Fruit fly (Drosophila melanogaster) whole organism, embryonic: ENCODE measurements around the gene CG15044.

ENCODE experiments used
- Atf-2 ChIP-seq: fragments of 200-800 bp; sonication (Bioruptor generic); optimal IDR thresholded peaks from 2 replicates; lab custom pipeline; 2016; ENCODE audit warnings: missing biosample characterization, missing genetic modification characterization
- BtbVII ChIP-seq: fragments of 200-800 bp; sonication (Bioruptor generic); optimal IDR thresholded peaks from 3 replicates; lab custom pipeline; 2017; ENCODE audit warnings: missing biosample characterization, mild to moderate bottlenecking, missing genetic modification characterization
- C15 ChIP-seq: fragments of 200-800 bp; sonication (Bioruptor generic); IDR thresholded peaks from 3 replicates; pipeline ENCODE4 v1.3.6; 2022; ENCODE audit warnings: missing biosample characterization, missing genetic modification characterization
- CG10431 ChIP-seq: fragments of 200-800 bp; sonication (Bioruptor generic); optimal IDR thresholded peaks from 3 replicates; lab custom pipeline; 2018; ENCODE audit warnings: missing biosample characterization, mild to moderate bottlenecking, missing genetic modification characterization
- CG11696 ChIP-seq: fragments of 200-800 bp; sonication (Bioruptor generic); IDR thresholded peaks from 2 replicates; pipeline ENCODE4 v1.3.6; 2022; ENCODE audit warnings: missing biosample characterization, missing genetic modification characterization
- CG13894 ChIP-seq: fragments of 200-800 bp; sonication (Bioruptor generic); optimal IDR thresholded peaks from 3 replicates; lab custom pipeline; 2018; ENCODE audit warnings: missing biosample characterization, mild to moderate bottlenecking, missing genetic modification characterization, moderate library complexity
- CG14441 ChIP-seq: fragments of 200-800 bp; sonication (Bioruptor generic); IDR thresholded peaks from 2 replicates; pipeline ENCODE4 v1.3.6; 2022; ENCODE audit warnings: missing biosample characterization, missing genetic modification characterization
- CG1529 ChIP-seq: fragments of 200-800 bp; sonication (Bioruptor generic); optimal IDR thresholded peaks from 3 replicates; lab custom pipeline; 2018; ENCODE audit warnings: missing biosample characterization, missing genetic modification characterization
- CG15601 ChIP-seq: fragments of 200-800 bp; sonication (Bioruptor generic); optimal IDR thresholded peaks from 3 replicates; lab custom pipeline; 2019; ENCODE audit warnings: missing biosample characterization, mild to moderate bottlenecking, missing genetic modification characterization, moderate library complexity
- CG17328 ChIP-seq: fragments of 200-800 bp; sonication (Bioruptor generic); IDR thresholded peaks from 2 replicates; pipeline ENCODE4 v1.3.6; 2022; ENCODE audit warnings: missing biosample characterization, missing genetic modification characterization
- CG17359 ChIP-seq: fragments of 200-800 bp; sonication (Bioruptor generic); optimal IDR thresholded peaks from 3 replicates; lab custom pipeline; 2018; ENCODE audit warnings: missing biosample characterization, mild to moderate bottlenecking, missing genetic modification characterization, moderate library complexity
- CG17385 ChIP-seq: fragments of 200-800 bp; sonication (Bioruptor generic); optimal IDR thresholded peaks from 3 replicates; lab custom pipeline; 2018; ENCODE audit warnings: missing biosample characterization, mild to moderate bottlenecking, missing genetic modification characterization
- CG17912 ChIP-seq: fragments of 200-800 bp; sonication (Bioruptor generic); optimal IDR thresholded peaks from 2 replicates; lab custom pipeline; 2018; ENCODE audit warnings: missing biosample characterization, mild to moderate bottlenecking, missing genetic modification characterization
- CG18262 ChIP-seq: fragments of 200-800 bp; optimal IDR thresholded peaks from 3 replicates; lab custom pipeline; 2019; ENCODE audit warnings: missing biosample characterization, mild to moderate bottlenecking, missing genetic modification characterization, moderate library complexity
- CG2120 ChIP-seq: fragments of 200-800 bp; sonication (Bioruptor generic); optimal IDR thresholded peaks from 3 replicates; lab custom pipeline; 2016; ENCODE audit warnings: missing biosample characterization, missing genetic modification characterization
- CG2875 ChIP-seq: fragments of 200-800 bp; sonication (Bioruptor generic); optimal IDR thresholded peaks from 2 replicates; lab custom pipeline; 2017; ENCODE audit warnings: missing biosample characterization, mild to moderate bottlenecking, missing genetic modification characterization, missing genetic modification reagents
- CG4328 ChIP-seq: fragments of 200-800 bp; sonication (Bioruptor generic); optimal IDR thresholded peaks from 3 replicates; lab custom pipeline; 2017; ENCODE audit warnings: missing biosample characterization, missing genetic modification reagents, missing genetic modification characterization
- CG4424 ChIP-seq: fragments of 200-800 bp; sonication (Bioruptor generic); optimal IDR thresholded peaks from 3 replicates; lab custom pipeline; 2016; ENCODE audit warnings: missing biosample characterization, missing genetic modification characterization
- CG4820 ChIP-seq: fragments of 200-800 bp; sonication (Bioruptor generic); optimal IDR thresholded peaks from 3 replicates; lab custom pipeline; 2016; ENCODE audit warnings: missing biosample characterization, missing genetic modification characterization
- CG6813 ChIP-seq: fragments of 200-800 bp; sonication (Bioruptor generic); optimal IDR thresholded peaks from 2 replicates; lab custom pipeline; 2017; ENCODE audit warnings: missing biosample characterization, missing genetic modification characterization, mild to moderate bottlenecking, moderate library complexity, missing genetic modification reagents
- CG7839 ChIP-seq: fragments of 200-800 bp; sonication (Bioruptor generic); optimal IDR thresholded peaks from 3 replicates; lab custom pipeline; 2018; ENCODE audit warnings: missing biosample characterization, mild to moderate bottlenecking, missing genetic modification characterization, moderate library complexity
- CTCF ChIP-seq: fragments of 200-800 bp; sonication (Bioruptor generic); optimal IDR thresholded peaks from 2 replicates; lab custom pipeline; 2017; ENCODE audit warnings: missing biosample characterization, mild to moderate bottlenecking, missing genetic modification characterization, moderate library complexity
- Chrac-16 ChIP-seq: fragments of 200-800 bp; sonication (Bioruptor generic); optimal IDR thresholded peaks from 3 replicates; lab custom pipeline; 2016; ENCODE audit warnings: missing biosample characterization, missing genetic modification characterization
- CoRest ChIP-seq: fragments of 200-800 bp; sonication (Bioruptor generic); optimal IDR thresholded peaks from 3 replicates; lab custom pipeline; 2018; ENCODE audit warnings: missing biosample characterization, mild to moderate bottlenecking, missing genetic modification characterization, moderate library complexity
- D19A ChIP-seq: fragments of 200-800 bp; optimal IDR thresholded peaks from 3 replicates; lab custom pipeline; 2019; ENCODE audit warnings: missing biosample characterization, mild to moderate bottlenecking, missing genetic modification characterization, moderate library complexity
- Dad ChIP-seq: fragments of 200-800 bp; sonication (Bioruptor generic); optimal IDR thresholded peaks from 3 replicates; lab custom pipeline; 2016; ENCODE audit warnings: missing biosample characterization, missing genetic modification characterization
- Ets97D ChIP-seq: fragments of 200-800 bp; sonication (Bioruptor generic); optimal IDR thresholded peaks from 3 replicates; lab custom pipeline; 2016; ENCODE audit warnings: missing biosample characterization, missing genetic modification characterization
- Hr51 ChIP-seq, 2 experiments: fragments of 200-800 bp; sonication (Bioruptor generic); optimal IDR thresholded peaks; 2 replicates in 1 of 2; 3 replicates in 1 of 2; lab custom pipeline; 2016 to 2018; ENCODE audit warnings: missing biosample characterization in 2 of 2, missing genetic modification characterization in 2 of 2, mild to moderate bottlenecking in 1 of 2, moderate library complexity in 1 of 2
- Nf-YC ChIP-seq: fragments of 200-800 bp; optimal IDR thresholded peaks from 3 replicates; lab custom pipeline; 2019; ENCODE audit warnings: missing biosample characterization, mild to moderate bottlenecking, missing genetic modification characterization, moderate library complexity
- NfI ChIP-seq: fragments of 200-800 bp; sonication (Bioruptor generic); optimal IDR thresholded peaks from 3 replicates; lab custom pipeline; 2018; ENCODE audit warnings: missing biosample characterization, mild to moderate bottlenecking, missing genetic modification characterization, moderate library complexity
- Trl ChIP-seq, 3 experiments: fragments of >200 bp in 2 of 3; fragments of 200-800 bp in 1 of 3; sonication (Bioruptor generic) in 1 of 3; optimal IDR thresholded peaks; 2 replicates in 1 of 3; 3 replicates in 2 of 3; lab custom pipeline; 2016 to 2017; ENCODE audit warnings: missing biosample characterization in 1 of 3, missing genetic modification characterization in 1 of 3
- ab ChIP-seq: fragments of 200-800 bp; sonication (Bioruptor generic); optimal IDR thresholded peaks from 2 replicates; lab custom pipeline; 2016; ENCODE audit warnings: missing biosample characterization, missing genetic modification characterization
- ara ChIP-seq: fragments of 200-800 bp; sonication (Bioruptor generic); IDR thresholded peaks from 2 replicates; pipeline ENCODE4 v1.3.6; 2022; ENCODE audit warnings: missing biosample characterization, missing genetic modification characterization
- ase ChIP-seq: fragments of 200-800 bp; sonication (Bioruptor generic); IDR thresholded peaks from 3 replicates; pipeline ENCODE4 v1.3.6; 2022; ENCODE audit warnings: missing biosample characterization, missing genetic modification characterization
- az2 ChIP-seq: fragments of 200-800 bp; sonication (Bioruptor generic); optimal IDR thresholded peaks from 3 replicates; lab custom pipeline; 2016; ENCODE audit warnings: missing biosample characterization, missing genetic modification characterization
- bsh ChIP-seq, 2 experiments: fragments of 200-800 bp; sonication (Bioruptor generic); optimal IDR thresholded peaks; 2 replicates each; lab custom pipeline; 2017 to 2018; ENCODE audit warnings: mild to moderate bottlenecking in 2 of 2, missing biosample characterization in 2 of 2, missing genetic modification characterization in 2 of 2, moderate library complexity in 1 of 2
- caup ChIP-seq: fragments of 200-800 bp; sonication (Bioruptor generic); optimal IDR thresholded peaks from 3 replicates; lab custom pipeline; 2017; ENCODE audit warnings: missing biosample characterization, mild to moderate bottlenecking, missing genetic modification characterization, moderate library complexity; ENCODE audit not compliant: severe bottlenecking
- eve ChIP-seq, 2 experiments: fragments of >200 bp; optimal IDR thresholded peaks; 2 replicates each; lab custom pipeline; 2017; ENCODE audit warnings: missing biosample characterization in 2 of 2, missing genetic modification characterization in 2 of 2
- eyg ChIP-seq: fragments of 200-800 bp; sonication (Bioruptor generic); optimal IDR thresholded peaks from 3 replicates; lab custom pipeline; 2016; ENCODE audit warnings: missing biosample characterization, missing genetic modification characterization
- fd3F ChIP-seq: fragments of 200-800 bp; sonication (Bioruptor generic); optimal IDR thresholded peaks from 2 replicates; lab custom pipeline; 2018; ENCODE audit warnings: missing biosample characterization, mild to moderate bottlenecking, missing genetic modification characterization, moderate library complexity
- gcm ChIP-seq: fragments of 200-800 bp; sonication (Bioruptor generic); optimal IDR thresholded peaks from 2 replicates; lab custom pipeline; 2019; ENCODE audit warnings: missing biosample characterization, mild to moderate bottlenecking, missing genetic modification characterization, moderate library complexity
- nerfin-1 ChIP-seq: fragments of 200-800 bp; sonication (Bioruptor generic); optimal IDR thresholded peaks from 3 replicates; lab custom pipeline; 2019; ENCODE audit warnings: missing biosample characterization, mild to moderate bottlenecking, missing genetic modification characterization, moderate library complexity
- odd ChIP-seq: fragments of 200-800 bp; sonication (Bioruptor generic); optimal IDR thresholded peaks from 2 replicates; lab custom pipeline; 2017; ENCODE audit warnings: missing biosample characterization, mild to moderate bottlenecking, missing genetic modification characterization
- phol ChIP-seq: fragments of 200-800 bp; sonication (Bioruptor generic); optimal IDR thresholded peaks from 3 replicates; lab custom pipeline; 2018; ENCODE audit warnings: missing biosample characterization, mild to moderate bottlenecking, missing genetic modification characterization, moderate library complexity
- repo ChIP-seq: fragments of 200-800 bp; sonication (Bioruptor generic); optimal IDR thresholded peaks from 2 replicates; lab custom pipeline; 2016; ENCODE audit warnings: missing biosample characterization, missing genetic modification characterization
- sc ChIP-seq, 3 experiments: fragments of >200 bp in 2 of 3; fragments of 200-800 bp in 1 of 3; sonication (Bioruptor generic) in 1 of 3; optimal IDR thresholded peaks; 2 replicates in 2 of 3; 3 replicates in 1 of 3; lab custom pipeline; 2017; ENCODE audit warnings: mild to moderate bottlenecking in 1 of 3, missing biosample characterization in 1 of 3, missing genetic modification characterization in 1 of 3, missing genetic modification reagents in 1 of 3
- trh ChIP-seq: fragments of 200-800 bp; sonication (Bioruptor generic); optimal IDR thresholded peaks from 2 replicates; lab custom pipeline; 2016; ENCODE audit warnings: missing biosample characterization, missing genetic modification characterization
- tx ChIP-seq: fragments of 200-800 bp; sonication (Bioruptor generic); optimal IDR thresholded peaks from 2 replicates; lab custom pipeline; 2016; ENCODE audit warnings: missing biosample characterization, missing genetic modification characterization

CG15044 gene

dm6 chrX:18506639-18507528, 15.1 kb upstream of the CG15044 start (continued):
- TF ChIP-seq nerfin-1 (tag; lab: Kevin White, UChicago) (peak; percentile 10), Chrac-16 (GFP tag; lab: Kevin White, UChicago) (peak; percentile 69), odd (GFP tag; lab: Kevin White, UChicago) (peak; percentile 31), Atf-2 (GFP tag; lab: Kevin White, UChicago) (peak; percentile 78), gcm (GFP tag; lab: Kevin White, UChicago) (peak; percentile 62), phol (tag; lab: Kevin White, UChicago) (peak; percentile 79), CG2875 (peak; percentile 61), CoRest (tag; lab: Kevin White, UChicago) (peak; percentile 46), CG4820 (GFP tag; lab: Kevin White, UChicago) (peak; percentile 80), D19A (peak; percentile 63), fd3F (GFP tag; lab: Kevin White, UChicago) (no peak), CG4424 (GFP tag; lab: Kevin White, UChicago) (peak; percentile 85), Trl (optimal IDR thresholded peaks at IDR 0.05; lab: Kevin White, UChicago) (no peak), Trl (GFP tag; optimal IDR thresholded peaks at IDR 0.05; lab: Kevin White, UChicago) (peak; percentile 86), CG15601 (peak; percentile 42), CG6813 (GFP tag; lab: Kevin White, UChicago) (peak; percentile 83), tx (GFP tag; lab: Kevin White, UChicago) (peak; percentile 71), CG4328 (GFP tag; lab: Kevin White, UChicago) (no peak), ara (GFP tag; lab: Robert Waterston, UW) (peak; percentile 84), NfI (peak; percentile 67), Nf-YC (no peak), eve (GFP tag; optimal IDR thresholded peaks at IDR 0.05; lab: Kevin White, UChicago) (no peak), repo (GFP tag; lab: Kevin White, UChicago) (peak; percentile 74), C15 (no peak), CG1529 (GFP tag; lab: Kevin White, UChicago) (peak; percentile 31), CG13894 (tag; lab: Kevin White, UChicago) (no peak), CG17912 (no peak), sc (optimal IDR thresholded peaks at IDR 0.05; lab: Kevin White, UChicago) (no peak), sc (GFP tag; optimal IDR thresholded peaks at IDR 0.05; lab: Kevin White, UChicago) (peak; percentile 41), CTCF (peak; percentile 40), CG10431 (GFP tag; lab: Kevin White, UChicago) (no peak), CG17328 (GFP tag; lab: Robert Waterston, UW) (peak; percentile 90), ase (GFP tag; lab: Robert Waterston, UW) (peak; percentile 80), Ets97D (GFP tag; lab: Kevin White, UChicago) (peak; percentile 50), CG18262 (tag; lab: Kevin White, UChicago) (peak; percentile 78), CG2120 (GFP tag; lab: Kevin White, UChicago) (peak; percentile 80), CG14441 (GFP tag; lab: Robert Waterston, UW) (peak; percentile 84), CG7839 (tag; lab: Kevin White, UChicago) (peak; percentile 80), bsh (GFP tag; optimal IDR thresholded peaks at IDR 0.05; lab: Kevin White, UChicago) (peak; percentile 38 to 81), caup (GFP tag; lab: Kevin White, UChicago) (peak; percentile 74), CG17359 (tag; lab: Kevin White, UChicago) (peak; percentile 85), trh (GFP tag; lab: Kevin White, UChicago) (no peak), ab (no peak), BtbVII (GFP tag; lab: Kevin White, UChicago) (peak; percentile 78), Dad (peak; percentile 44), CG17385 (GFP tag; lab: Kevin White, UChicago) (peak; percentile 54), az2 (GFP tag; lab: Kevin White, UChicago) (peak; percentile 79), CG11696 (peak; percentile 73), Hr51 (GFP tag; optimal IDR thresholded peaks at IDR 0.05; lab: Kevin White, UChicago) (peak; percentile 27 to 78), eyg (peak; percentile 50)
